Fruit fly (Drosophila melanogaster): Measurements from ENCODE around the gene TwdlB.

- TF ChIP-seq h (optimal IDR thresholded peaks at IDR 0.05) (no peak), insv (optimal IDR thresholded peaks at IDR 0.05) (no peak), Sin3A (optimal IDR thresholded peaks at IDR 0.05) (no peak), ttk (optimal IDR thresholded peaks at IDR 0.05) (no peak)
These were observed 6.3 kb upstream of the TwdlB start, which contains the start of gene TwdlJ for dm6 chr3R:26629618-26630017.
